Fruit fly (Drosophila melanogaster): ENCODE results near the gene Invadolysin.
A peak's percentile ranks its signal among the peaks of the same experiment; 100 is the strongest.

Invadolysin gene

DNA sequence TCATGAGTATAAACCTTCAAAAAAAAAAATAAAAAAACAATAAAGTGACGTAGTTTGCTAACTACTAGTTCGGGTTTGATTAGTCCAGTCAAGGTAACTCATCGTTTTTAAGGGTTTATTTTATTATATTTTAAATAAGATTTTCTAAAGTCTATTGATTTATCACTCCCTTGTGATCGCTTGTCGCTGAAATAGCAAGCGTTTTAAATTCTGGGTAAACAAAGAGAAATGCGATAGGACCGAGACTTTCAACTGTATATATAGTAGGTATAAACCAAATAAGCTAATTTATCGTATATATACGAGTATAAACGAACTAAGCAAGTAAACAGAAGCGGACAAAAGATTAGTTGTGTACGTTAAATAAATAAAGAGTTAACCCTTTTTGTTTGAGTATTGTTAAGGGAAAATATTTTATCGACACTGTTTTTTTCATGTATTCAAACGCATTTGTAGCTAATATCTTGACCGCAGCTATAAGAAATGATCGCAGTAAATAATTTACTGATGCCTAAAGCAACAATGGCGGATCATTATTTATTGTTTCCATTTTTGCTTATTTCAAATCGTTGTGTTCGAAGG lies 24.1 kb downstream of the Invadolysin start (continued):
- TF ChIP-seq CG8632 (GFP tag; optimal IDR thresholded peaks at IDR 0.05) (peak; percentile 62), topi (GFP tag; optimal IDR thresholded peaks at IDR 0.05) (peak; percentile 65), Smox (GFP tag; optimal IDR thresholded peaks at IDR 0.05) (peak; percentile 60), CG3919 (GFP tag; optimal IDR thresholded peaks at IDR 0.05) (peak; percentile 71), Ets96B (tag; optimal IDR thresholded peaks at IDR 0.05) (peak; percentile 3), Hr4 (GFP tag; optimal IDR thresholded peaks at IDR 0.05) (peak; percentile 38), salr (GFP tag; optimal IDR thresholded peaks at IDR 0.05) (peak in 1 of 2 experiments; percentile 20), Sox14 (GFP tag; optimal IDR thresholded peaks at IDR 0.05) (peak; percentile 68), Hr38 (GFP tag; optimal IDR thresholded peaks at IDR 0.05) (no peak), Hr39 (GFP tag; optimal IDR thresholded peaks at IDR 0.05) (peak; percentile 73), Met (GFP tag; optimal IDR thresholded peaks at IDR 0.05) (peak; percentile 51), lz (GFP tag; optimal IDR thresholded peaks at IDR 0.05) (peak; percentile 47), CG11294 (GFP tag; IDR thresholded peaks at IDR 0.05) (no peak), net (GFP tag; optimal IDR thresholded peaks at IDR 0.05) (peak; percentile 13), CG9139 (GFP tag; optimal IDR thresholded peaks at IDR 0.05) (peak; percentile 29), Sox102F (GFP tag; optimal IDR thresholded peaks at IDR 0.05) (peak; percentile 41), CG10631 (GFP tag; optimal IDR thresholded peaks at IDR 0.05) (peak; percentile 55), Ets21C (GFP tag; optimal IDR thresholded peaks at IDR 0.05) (peak; percentile 47), Gug (GFP tag; IDR thresholded peaks at IDR 0.05) (no peak), CG32006 (GFP tag; optimal IDR thresholded peaks at IDR 0.05) (no peak), CG6808 (GFP tag; optimal IDR thresholded peaks at IDR 0.05) (peak; percentile 4), vri (GFP tag; optimal IDR thresholded peaks at IDR 0.05) (peak; percentile 19), eg (GFP tag; IDR thresholded peaks at IDR 0.05) (peak; percentile 67), Blimp-1 (GFP tag; optimal IDR thresholded peaks at IDR 0.05) (no peak), Eip75B (GFP tag; optimal IDR thresholded peaks at IDR 0.05) (peak; percentile 16), CG11902 (GFP tag; optimal IDR thresholded peaks at IDR 0.05) (peak; percentile 58), achi (GFP tag; optimal IDR thresholded peaks at IDR 0.05) (peak; percentile 42), Sox15 (GFP tag; optimal IDR thresholded peaks at IDR 0.05) (peak; percentile 22), pdm3 (GFP tag; optimal IDR thresholded peaks at IDR 0.05) (peak; percentile 62), CG7368 (GFP tag; optimal IDR thresholded peaks at IDR 0.05) (peak; percentile 10), CG11762 (GFP tag; optimal IDR thresholded peaks at IDR 0.05; ENCODE audit: insufficient read depth) (no peak), Lpt (GFP tag; optimal IDR thresholded peaks at IDR 0.05) (no peak), Eip78C (GFP tag) (peak; percentile 86), dac (GFP tag; optimal IDR thresholded peaks at IDR 0.05) (no peak)

DNA sequence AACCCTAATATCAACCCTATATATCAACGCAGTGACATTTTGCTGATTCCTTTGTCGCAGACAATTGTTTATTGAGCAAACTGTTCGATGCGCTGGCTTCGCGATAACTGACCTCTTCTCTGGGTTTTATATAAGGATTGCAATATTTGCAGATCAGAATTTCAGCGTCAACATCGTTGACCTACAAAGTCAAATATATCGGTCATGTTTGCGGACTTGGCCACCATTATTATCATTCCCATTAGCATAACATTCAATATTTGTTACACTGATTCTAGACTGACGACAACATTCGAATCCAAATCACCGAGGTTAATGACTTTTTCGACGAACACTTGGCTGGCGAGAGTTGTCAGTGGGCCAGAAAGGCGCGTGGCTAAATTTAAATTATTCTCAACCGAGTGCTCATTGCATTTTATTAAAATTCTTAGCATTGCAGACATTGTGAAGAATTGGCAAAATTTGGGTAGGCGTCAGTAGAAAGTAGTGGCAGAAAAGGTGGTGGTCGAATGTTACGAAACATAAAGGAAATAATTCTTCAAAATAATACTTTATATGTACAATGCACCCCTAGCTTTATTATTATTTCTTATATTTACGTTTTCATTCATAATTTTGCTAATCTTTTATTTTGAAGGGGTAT lies 24.8 kb downstream of the Invadolysin start:
- no peak for TF ChIP-seq OdsH (GFP tag; optimal IDR thresholded peaks at IDR 0.05)
- peak; percentile 44 for TF ChIP-seq fkh (GFP tag; optimal IDR thresholded peaks at IDR 0.05)
- TF ChIP-seq CG6854 (GFP tag; optimal IDR thresholded peaks at IDR 0.05) = peak; percentile 29
- TF ChIP-seq CG6163 (GFP tag; IDR thresholded peaks at IDR 0.05) = 0 out of 3 replicates have a peak, but pooled peaks have one; percentile 8
- TF ChIP-seq esn (GFP tag; optimal IDR thresholded peaks at IDR 0.05) = peak; percentile 16
- peak; percentile 9 for TF ChIP-seq Hr4 (GFP tag; optimal IDR thresholded peaks at IDR 0.05)
